Worm (Caenorhabditis elegans) whole organism, late embryonic: ENCODE measurements around the gene ttr-10.

Experiments
- ama-1 ChIP-seq: fragments of 150-350 bp; optimal IDR thresholded peaks from 2 replicates; lab custom pipeline; 2014
- hlh-30 ChIP-seq: sonication (generic microtip); optimal IDR thresholded peaks from 2 replicates; lab custom pipeline; 2017; ENCODE audit warnings: antibody characterized with exemption, missing genetic modification characterization, missing compliant biosample characterization; ENCODE audit not compliant: insufficient read depth
- lin-11 ChIP-seq: fragments of 200-800 bp; sonication (Bioruptor generic); optimal IDR thresholded peaks from 2 replicates; lab custom pipeline; 2018; ENCODE audit warnings: mild to moderate bottlenecking, missing genetic modification characterization, missing compliant biosample characterization
- pqm-1 ChIP-seq: sonication (generic microtip); optimal IDR thresholded peaks from 2 replicates; lab custom pipeline; 2016; ENCODE audit warnings: missing genetic modification characterization, missing compliant biosample characterization
- unc-3 ChIP-seq, 2 experiments: fragments of 200-800 bp in 1 of 2; sonication (Bioruptor generic) in 1 of 2; sonication (generic microtip) in 1 of 2; conservative IDR thresholded peaks in 1 of 2; optimal IDR thresholded peaks in 1 of 2; 2 replicates each; pipeline versions ENCODE4 v1.3.6 to Lab custom; 2016 to 2022; ENCODE audit warnings: missing compliant biosample characterization in 2 of 2, missing genetic modification characterization in 2 of 2, missing genetic modification reagents in 1 of 2
- zip-5 ChIP-seq: sonication (generic microtip); optimal IDR thresholded peaks from 2 replicates; lab custom pipeline; 2016; ENCODE audit warnings: missing genetic modification characterization, missing compliant biosample characterization
- ztf-16 ChIP-seq: sonication (generic microtip); optimal IDR thresholded peaks from 2 replicates; lab custom pipeline; 2017; ENCODE audit warnings: missing genetic modification characterization, missing compliant biosample characterization

ce11 chrV:7600149-7600548, 46.4 kb upstream of the ttr-10 start, which contains the start of gene C50E3.9:
- TF ChIP-seq pqm-1 (tag; lab: Kevin White, UChicago): no peak
- TF ChIP-seq ama-1 (lab: Kevin White, UChicago): no peak
- TF ChIP-seq ztf-16 (tag; lab: Kevin White, UChicago): no peak
- no peak for TF ChIP-seq lin-11 (tag; lab: Kevin White, UChicago)
- TF ChIP-seq zip-5 (tag; lab: Kevin White, UChicago): no peak
- TF ChIP-seq hlh-30 (tag; lab: Kevin White, UChicago): no peak
- no peak for TF ChIP-seq unc-3 (GFP tag; conservative IDR thresholded peaks at IDR 0.05; lab: Robert Waterston, UW)
- no peak for TF ChIP-seq unc-3 (tag; optimal IDR thresholded peaks at IDR 0.05; lab: Kevin White, UChicago)
